Fruit fly (Drosophila melanogaster): Measurements from ENCODE around the gene CG13405.

DNA sequence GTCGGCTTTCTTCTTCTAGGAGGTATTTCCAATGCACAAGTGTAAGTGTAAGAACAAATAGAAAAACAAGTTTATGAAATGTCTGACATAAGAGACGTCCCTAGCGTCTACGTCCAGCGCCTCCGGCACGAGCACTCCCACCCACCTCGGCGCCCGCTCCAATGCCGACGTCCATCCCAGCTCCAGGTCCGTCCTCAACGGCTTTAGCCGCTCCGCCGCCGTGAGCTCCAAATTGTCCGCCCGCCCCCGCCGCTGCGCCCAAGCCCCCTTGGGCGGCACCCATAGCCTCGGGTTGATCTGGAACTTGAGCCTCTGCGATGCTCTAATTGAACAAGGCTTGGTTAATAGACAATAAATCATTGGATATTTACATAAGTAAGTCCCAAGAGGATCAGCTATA lies 22.7 kb upstream of the CG13405 start:
- TF ChIP-seq psq (optimal IDR thresholded peaks at IDR 0.05) = no peak
- TF ChIP-seq ttk (optimal IDR thresholded peaks at IDR 0.05) = no peak

Measured in Kc167 (cell line).